Worm (Caenorhabditis elegans): Measurements from ENCODE around the gene letm-1.

ce11 chrV:13613870-13614269 lies 47.2 kb upstream of the letm-1 start, which contains the start of gene F53F4.7:
- TF ChIP-seq ama-1 (optimal IDR thresholded peaks at IDR 0.05) (no peak), hlh-8 (tag; optimal IDR thresholded peaks at IDR 0.05) (no peak), nfya-1 (tag; optimal IDR thresholded peaks at IDR 0.05) (no peak), pqm-1 (tag; optimal IDR thresholded peaks at IDR 0.05) (no peak), che-1 (tag; optimal IDR thresholded peaks at IDR 0.05) (no peak), ceh-31 (tag; optimal IDR thresholded peaks at IDR 0.05) (no peak), rnt-1 (tag; optimal IDR thresholded peaks at IDR 0.05) (no peak), dmd-4 (tag; optimal IDR thresholded peaks at IDR 0.05; ENCODE audit: borderline replicate concordance) (no peak), hlh-30 (tag; optimal IDR thresholded peaks at IDR 0.05; ENCODE audit: insufficient read depth) (no peak), sox-4 (tag; optimal IDR thresholded peaks at IDR 0.05) (no peak), pag-3 (tag; optimal IDR thresholded peaks at IDR 0.05; ENCODE audit: borderline replicate concordance) (no peak), fkh-10 (GFP tag; optimal IDR thresholded peaks at IDR 0.05) (no peak), pha-4 (tag; optimal IDR thresholded peaks at IDR 0.05) (no peak), sox-2 (GFP tag; IDR thresholded peaks at IDR 0.05) (no peak)

Measured in whole organism, late embryonic.